Fruit fly (Drosophila melanogaster) whole organism, wandering third instar larva: ENCODE results near the gene synr.

ENCODE experiments used
- CG32264 ChIP-seq: fragments of 200-800 bp; sonication (Bioruptor generic); optimal IDR thresholded peaks from 2 replicates; lab custom pipeline; 2016; ENCODE audit warnings: missing biosample characterization, missing genetic modification characterization
- CG9705 ChIP-seq: fragments of 200-800 bp; sonication (Bioruptor generic); optimal IDR thresholded peaks from 2 replicates; lab custom pipeline; 2018; ENCODE audit warnings: missing biosample characterization, mild to moderate bottlenecking, missing genetic modification characterization
- CrebA ChIP-seq: fragments of 200-800 bp; sonication (Bioruptor generic); optimal IDR thresholded peaks from 2 replicates; lab custom pipeline; 2016; ENCODE audit warnings: missing biosample characterization, mild to moderate bottlenecking, missing genetic modification characterization, borderline replicate concordance
- Dfd ChIP-seq: fragments of >200 bp; optimal IDR thresholded peaks from 2 replicates; lab custom pipeline; 2017; ENCODE audit warnings: missing biosample characterization, missing genetic modification characterization
- Dif ChIP-seq: fragments of 200-275, 200-300 bp; sonication (Bioruptor generic); optimal IDR thresholded peaks from 2 replicates; lab custom pipeline; 2018; ENCODE audit warnings: missing biosample characterization, missing genetic modification characterization; ENCODE audit not compliant: partially characterized antibody
- GATAd ChIP-seq: sonication (Bioruptor generic); optimal IDR thresholded peaks from 2 replicates; lab custom pipeline; 2016; ENCODE audit warnings: missing biosample characterization, missing genetic modification characterization
- HLH106 ChIP-seq: fragments of 200-800 bp; optimal IDR thresholded peaks from 3 replicates; lab custom pipeline; 2019; ENCODE audit warnings: missing biosample characterization, mild to moderate bottlenecking, missing genetic modification characterization, moderate library complexity
- Hnf4 ChIP-seq: fragments of 200-800 bp; sonication (Bioruptor generic); optimal IDR thresholded peaks from 2 replicates; lab custom pipeline; 2016; ENCODE audit warnings: missing biosample characterization, mild to moderate bottlenecking, missing genetic modification characterization
- Hr78 ChIP-seq: fragments of >200 bp; optimal IDR thresholded peaks from 2 replicates; lab custom pipeline; 2017; ENCODE audit warnings: missing biosample characterization, missing genetic modification characterization
- Hr83 ChIP-seq: fragments of 200-300 bp; sonication (Bioruptor generic); optimal IDR thresholded peaks from 2 replicates; lab custom pipeline; 2016; ENCODE audit warnings: missing biosample characterization, mild to moderate bottlenecking, missing genetic modification characterization, moderate library complexity; ENCODE audit not compliant: poor library complexity, severe bottlenecking
- Jra ChIP-seq: sonication (Bioruptor generic); optimal IDR thresholded peaks from 2 replicates; lab custom pipeline; 2016; ENCODE audit warnings: missing biosample characterization, missing genetic modification characterization
- Mio ChIP-seq: sonication (Bioruptor generic); optimal IDR thresholded peaks from 2 replicates; lab custom pipeline; 2016; ENCODE audit warnings: missing biosample characterization, missing genetic modification characterization
- Myc ChIP-seq: fragments of >200 bp; optimal IDR thresholded peaks from 2 replicates; lab custom pipeline; 2017
- N ChIP-seq: fragments of >200 bp; optimal IDR thresholded peaks from 2 replicates; lab custom pipeline; 2018; ENCODE audit warnings: missing biosample characterization, missing external identifiers, missing genetic modification characterization
- OdsH ChIP-seq: fragments of 200-800 bp; sonication (Bioruptor generic); optimal IDR thresholded peaks from 2 replicates; lab custom pipeline; 2016; ENCODE audit warnings: missing biosample characterization, mild to moderate bottlenecking, missing genetic modification characterization
- Rel ChIP-seq, 2 experiments: fragments of 200-800 bp; sonication (Bioruptor generic) in 1 of 2; optimal IDR thresholded peaks; 2 replicates in 1 of 2; 3 replicates in 1 of 2; lab custom pipeline; 2016 to 2019; ENCODE audit warnings: mild to moderate bottlenecking in 2 of 2, missing biosample characterization in 2 of 2, missing genetic modification characterization in 2 of 2, moderate library complexity in 1 of 2
- Sp1 ChIP-seq: fragments of 200-800 bp; sonication (Bioruptor generic); optimal IDR thresholded peaks from 3 replicates; lab custom pipeline; 2019; ENCODE audit warnings: missing biosample characterization, mild to moderate bottlenecking, missing genetic modification characterization, moderate library complexity
- br ChIP-seq: fragments of 200-800 bp; sonication (Bioruptor generic); optimal IDR thresholded peaks from 2 replicates; lab custom pipeline; 2016; ENCODE audit warnings: missing biosample characterization, missing genetic modification characterization
- brk ChIP-seq: fragments of 200-800 bp; sonication (Bioruptor generic); optimal IDR thresholded peaks from 2 replicates; lab custom pipeline; 2016; ENCODE audit warnings: missing biosample characterization, mild to moderate bottlenecking, missing genetic modification characterization
- dl ChIP-seq, 2 experiments: fragments of 175-275, 200-275 bp in 1 of 2; fragments of 200-275 bp in 1 of 2; sonication (Bioruptor generic); optimal IDR thresholded peaks; lab custom pipeline; 2018; ENCODE audit warnings: mild to moderate bottlenecking in 2 of 2, missing biosample characterization in 2 of 2, missing genetic modification characterization in 2 of 2, moderate library complexity in 2 of 2; ENCODE audit not compliant: partially characterized antibody in 2 of 2, insufficient read depth in 1 of 2
- dsf ChIP-seq: sonication (Bioruptor generic); optimal IDR thresholded peaks from 2 replicates; lab custom pipeline; 2016; ENCODE audit warnings: missing biosample characterization, missing genetic modification characterization, borderline replicate concordance
- ey ChIP-seq: fragments of 200-800 bp; sonication (Bioruptor generic); optimal IDR thresholded peaks from 2 replicates; lab custom pipeline; 2016; ENCODE audit warnings: missing biosample characterization, missing genetic modification characterization
- foxo ChIP-seq, 2 experiments: fragments of 200-800 bp; sonication (Bioruptor generic); optimal IDR thresholded peaks; 2 replicates in 1 of 2; 3 replicates in 1 of 2; lab custom pipeline; 2016 to 2017; ENCODE audit warnings: missing biosample characterization in 2 of 2, missing genetic modification characterization in 2 of 2
- fru ChIP-seq: fragments of 200-800 bp; sonication (Bioruptor generic); optimal IDR thresholded peaks from 3 replicates; lab custom pipeline; 2016; ENCODE audit warnings: missing biosample characterization, mild to moderate bottlenecking, missing genetic modification characterization
- h ChIP-seq: fragments of 200-800 bp; sonication (Bioruptor generic); optimal IDR thresholded peaks from 3 replicates; lab custom pipeline; 2016; ENCODE audit warnings: missing biosample characterization, mild to moderate bottlenecking, missing genetic modification characterization
- jim ChIP-seq: fragments of 175-275, 200-325 bp; sonication (Bioruptor generic); optimal IDR thresholded peaks from 2 replicates; lab custom pipeline; 2016; ENCODE audit warnings: missing biosample characterization, mild to moderate bottlenecking, missing genetic modification characterization
- pan ChIP-seq: fragments of >200 bp; optimal IDR thresholded peaks from 2 replicates; lab custom pipeline; 2017
- psq ChIP-seq: fragments of 200-800 bp; sonication (Bioruptor generic); optimal IDR thresholded peaks from 3 replicates; lab custom pipeline; 2017; ENCODE audit warnings: missing biosample characterization, mild to moderate bottlenecking, missing genetic modification characterization, moderate library complexity
- rgr ChIP-seq: fragments of 200-800 bp; sonication (Bioruptor generic); optimal IDR thresholded peaks from 3 replicates; lab custom pipeline; 2016; ENCODE audit warnings: missing biosample characterization, mild to moderate bottlenecking, missing genetic modification characterization
- sage ChIP-seq: fragments of 200-800 bp; sonication (Bioruptor generic); optimal IDR thresholded peaks from 2 replicates; lab custom pipeline; 2016; ENCODE audit warnings: missing biosample characterization, mild to moderate bottlenecking, missing genetic modification characterization
- sv ChIP-seq: fragments of 200-800 bp; sonication (Bioruptor generic); optimal IDR thresholded peaks from 3 replicates; lab custom pipeline; 2016; ENCODE audit warnings: missing biosample characterization, missing genetic modification characterization
- tai ChIP-seq: sonication (Bioruptor generic); optimal IDR thresholded peaks from 2 replicates; lab custom pipeline; 2016; ENCODE audit warnings: missing biosample characterization, missing genetic modification characterization
- usp ChIP-seq: fragments of >200 bp; optimal IDR thresholded peaks from 2 replicates; lab custom pipeline; 2017; ENCODE audit warnings: missing biosample characterization, missing genetic modification characterization
- woc ChIP-seq: sonication (Bioruptor generic); optimal IDR thresholded peaks from 2 replicates; lab custom pipeline; 2016; ENCODE audit warnings: missing biosample characterization, mild to moderate bottlenecking, missing genetic modification characterization

synr gene

DNA sequence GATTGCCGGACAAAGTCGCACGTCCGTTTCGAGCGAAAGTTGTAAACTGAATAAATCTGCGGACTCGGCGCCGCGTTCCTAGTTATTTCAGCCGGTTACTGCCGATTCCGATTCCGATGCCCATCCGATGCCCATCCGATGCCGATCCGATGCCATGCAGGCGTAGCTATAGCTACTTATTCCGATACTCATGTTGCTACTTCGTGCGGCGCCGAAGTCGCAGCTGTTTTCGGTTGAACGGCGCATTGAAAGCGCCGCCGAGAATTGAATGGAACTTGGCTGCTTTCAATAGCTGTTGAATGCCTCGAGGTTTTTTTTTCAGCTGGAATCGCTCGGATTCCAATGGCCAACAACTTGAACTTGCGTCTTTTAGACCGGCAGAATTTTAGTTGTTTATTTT, 14.2 kb upstream of the synr start:
- TF ChIP-seq usp, result no peak
- TF ChIP-seq GATAd, result no peak
- no peak for TF ChIP-seq Sp1 (GFP tag; lab: Kevin White, UChicago)
- no peak for TF ChIP-seq sv
- TF ChIP-seq br (GFP tag; lab: Kevin White, UChicago), result no peak
- TF ChIP-seq Jra (GFP tag; lab: Kevin White, UChicago), result no peak
- no peak for TF ChIP-seq CG32264 (GFP tag; lab: Kevin White, UChicago)
- TF ChIP-seq fru, result no peak
- no peak for TF ChIP-seq Dif
- no peak for TF ChIP-seq foxo (GFP tag; optimal IDR thresholded peaks at IDR 0.05; lab: Kevin White, UChicago)
- TF ChIP-seq pan, result no peak
- no peak for TF ChIP-seq HLH106

DNA sequence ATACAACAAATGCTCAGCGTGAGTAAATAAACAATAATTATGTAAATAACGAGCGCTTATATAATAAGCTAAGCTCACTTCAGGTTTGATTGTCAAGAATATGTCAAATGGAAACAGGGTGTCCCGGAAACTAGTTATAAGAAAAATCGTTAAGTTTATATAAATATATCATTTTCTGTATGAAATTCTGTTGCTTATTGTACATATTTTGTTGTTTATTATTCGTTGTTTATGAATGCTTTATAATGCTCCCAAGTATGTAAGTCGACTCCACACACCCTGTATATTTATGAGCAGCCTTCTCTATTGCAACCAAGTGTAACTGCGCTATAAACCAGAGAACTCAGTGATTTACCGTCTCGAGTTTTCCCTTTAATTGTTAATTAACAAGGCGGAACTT, 12.0 kb upstream of the synr start:
- no peak for TF ChIP-seq ey (GFP tag; lab: Kevin White, UChicago)

DNA sequence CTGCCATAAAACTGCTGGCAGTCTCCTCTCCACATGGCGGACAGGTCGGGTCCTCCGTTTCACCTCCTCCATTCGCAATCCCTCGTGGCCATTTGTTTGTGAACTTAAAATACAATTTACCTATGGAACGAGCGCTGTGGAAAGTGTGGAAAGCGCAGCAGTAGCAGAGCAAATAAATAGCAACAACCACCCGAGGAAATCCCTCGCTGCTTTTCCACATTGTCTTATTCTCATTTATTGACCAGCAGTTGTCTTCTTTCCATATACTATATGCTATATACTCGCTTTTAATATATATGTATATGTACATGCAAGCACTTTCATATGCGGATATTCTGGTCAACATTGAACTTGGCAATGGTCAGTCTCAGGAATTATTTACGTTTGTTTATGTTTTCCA, 10.3 kb upstream of the synr start, which contains the start of gene hoe1:
Gene hoe1, minus strand, starts transcription at position 101 of the 400 bp plus-strand sequence.
- TF ChIP-seq woc (GFP tag; lab: Kevin White, UChicago) (no peak), Hnf4 (no peak), rgr (GFP tag; lab: Kevin White, UChicago) (no peak)

DNA sequence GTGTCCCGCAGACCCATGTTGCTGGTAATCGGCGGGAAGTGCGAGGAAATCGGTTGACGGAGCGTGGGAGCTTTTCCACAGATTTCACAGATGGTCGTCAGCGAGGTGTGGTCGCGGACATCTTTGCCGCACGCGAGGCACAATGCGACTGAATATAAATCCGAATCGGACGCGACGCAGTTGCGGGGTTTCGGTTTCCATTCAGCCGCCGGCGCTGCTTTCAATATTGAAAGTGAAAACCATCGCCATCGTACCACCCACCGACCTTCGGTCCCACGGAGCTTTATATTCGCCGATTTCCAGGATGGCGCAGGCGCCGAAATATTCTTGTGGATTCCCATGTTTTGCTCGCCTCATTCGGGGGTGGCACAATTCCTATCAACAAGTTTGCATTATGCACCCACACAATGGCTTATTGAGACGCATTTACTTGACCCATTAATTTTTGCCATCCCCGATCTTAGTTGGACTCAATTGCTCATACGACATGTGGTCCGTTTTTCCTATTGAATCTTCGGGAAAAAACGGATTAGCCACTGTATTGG, 6.1 kb upstream of the synr start, which contains the start of gene hoe2:
Gene hoe2, minus strand, starts transcription at position 126 of the 545 bp plus-strand sequence.
- TF ChIP-seq Dfd, result no peak
- TF ChIP-seq Jra (GFP tag; lab: Kevin White, UChicago), result no peak
- TF ChIP-seq h (GFP tag; lab: Kevin White, UChicago), result no peak
- no peak for TF ChIP-seq jim (GFP tag; lab: Kevin White, UChicago)
- TF ChIP-seq sage, result no peak

DNA sequence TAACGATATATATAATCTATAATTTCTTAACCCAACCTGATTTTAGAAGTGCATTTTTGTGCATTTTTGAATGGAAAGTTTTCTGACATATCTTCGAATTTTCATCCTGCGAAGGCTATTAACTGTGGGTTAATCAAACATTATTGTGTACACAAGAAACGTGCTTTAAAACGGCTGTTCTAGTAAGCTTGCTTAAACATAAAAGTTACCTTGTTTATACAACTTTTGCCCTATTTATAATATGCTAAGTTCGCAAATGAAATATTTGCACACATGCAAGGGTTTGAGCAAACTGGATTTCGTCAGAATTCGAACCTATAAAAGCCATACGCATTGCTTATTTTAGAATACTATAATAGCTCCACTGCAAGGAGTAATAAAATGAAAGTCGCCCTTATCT, 5.5 kb upstream of the synr start, which contains the start of gene Sgs1:
Gene Sgs1, plus strand, starts transcription at position 350 of the 400 bp plus-strand sequence.
- TF ChIP-seq Sp1 (GFP tag; lab: Kevin White, UChicago) (peak; percentile 22), foxo (GFP tag; optimal IDR thresholded peaks at IDR 0.05; lab: Kevin White, UChicago) (peak in 1 of 2 experiments; percentile 8), OdsH (peak; percentile 48), brk (GFP tag; lab: Kevin White, UChicago) (peak; percentile 70), Hr83 (GFP tag; lab: Kevin White, UChicago) (peak; percentile 95), Hnf4 (peak; percentile 28), Rel (GFP tag; optimal IDR thresholded peaks at IDR 0.05; lab: Kevin White, UChicago) (no peak), Rel (tag; optimal IDR thresholded peaks at IDR 0.05; lab: Kevin White, UChicago) (no peak), jim (GFP tag; lab: Kevin White, UChicago) (peak; percentile 5), tai (GFP tag; lab: Kevin White, UChicago) (no peak), rgr (GFP tag; lab: Kevin White, UChicago) (peak; percentile 65), fru (peak; percentile 57), h (GFP tag; lab: Kevin White, UChicago) (peak; percentile 80), psq (GFP tag; lab: Kevin White, UChicago) (peak; percentile 15), sv (no peak), Mio (GFP tag; lab: Kevin White, UChicago) (no peak), CG32264 (GFP tag; lab: Kevin White, UChicago) (no peak), CrebA (GFP tag; lab: Kevin White, UChicago) (peak; percentile 2)

- peak; percentile 46 for TF ChIP-seq Rel (GFP tag; optimal IDR thresholded peaks at IDR 0.05; lab: Kevin White, UChicago)
- peak; percentile 88 for TF ChIP-seq Rel (tag; optimal IDR thresholded peaks at IDR 0.05; lab: Kevin White, UChicago)
- TF ChIP-seq rgr (GFP tag; lab: Kevin White, UChicago), result peak; percentile 98
- peak; percentile 95 for TF ChIP-seq sv
- TF ChIP-seq brk (GFP tag; lab: Kevin White, UChicago), result peak; percentile 96
- TF ChIP-seq foxo (GFP tag; optimal IDR thresholded peaks at IDR 0.05; lab: Kevin White, UChicago), result peak; percentile 5 to 98
- TF ChIP-seq pan, result no peak
- TF ChIP-seq Sp1 (GFP tag; lab: Kevin White, UChicago), result peak; percentile 98
- TF ChIP-seq psq (GFP tag; lab: Kevin White, UChicago), result peak; percentile 94
- peak; percentile 94 for TF ChIP-seq br (GFP tag; lab: Kevin White, UChicago)
- TF ChIP-seq CG9705, result peak; percentile 97
- TF ChIP-seq dsf, result peak; percentile 91
- TF ChIP-seq sage, result peak; percentile 90
- TF ChIP-seq OdsH, result peak; percentile 97
- peak; percentile 95 for TF ChIP-seq fru
- TF ChIP-seq Hr83 (GFP tag; lab: Kevin White, UChicago), result peak; percentile 44
- no peak for TF ChIP-seq usp
- peak; percentile 89 for TF ChIP-seq woc (GFP tag; lab: Kevin White, UChicago)
- TF ChIP-seq Dif, result no peak
- no peak for TF ChIP-seq Hr78
- peak; percentile 39 for TF ChIP-seq Myc (lab: Kevin White, UChicago)
- TF ChIP-seq h (GFP tag; lab: Kevin White, UChicago), result peak; percentile 97
- TF ChIP-seq Hnf4, result peak; percentile 93
- no peak for TF ChIP-seq Dfd
- peak; percentile 90 for TF ChIP-seq Jra (GFP tag; lab: Kevin White, UChicago)
- TF ChIP-seq dl (GFP tag; optimal IDR thresholded peaks at IDR 0.05; lab: Kevin White, UChicago; ENCODE audit: insufficient read depth in 1 of 2, partially characterized antibody in 2 of 2), result no peak
- TF ChIP-seq N, result no peak
- peak; percentile 70 for TF ChIP-seq CG32264 (GFP tag; lab: Kevin White, UChicago)
- TF ChIP-seq ey (GFP tag; lab: Kevin White, UChicago), result peak; percentile 92
These were observed 2.8 kb downstream of the synr start, which contains the start of the genes mRpL24 and betaggt-I for dm6 chr2L:4945300-4945699. Gene mRpL24, minus strand, starts transcription at chr2L:4945361. Gene betaggt-I, plus strand, starts transcription at chr2L:4945579.
